Worm (Caenorhabditis elegans): ENCODE data around the gene lhfp-4.

The lhfp-4 gene

DNA sequence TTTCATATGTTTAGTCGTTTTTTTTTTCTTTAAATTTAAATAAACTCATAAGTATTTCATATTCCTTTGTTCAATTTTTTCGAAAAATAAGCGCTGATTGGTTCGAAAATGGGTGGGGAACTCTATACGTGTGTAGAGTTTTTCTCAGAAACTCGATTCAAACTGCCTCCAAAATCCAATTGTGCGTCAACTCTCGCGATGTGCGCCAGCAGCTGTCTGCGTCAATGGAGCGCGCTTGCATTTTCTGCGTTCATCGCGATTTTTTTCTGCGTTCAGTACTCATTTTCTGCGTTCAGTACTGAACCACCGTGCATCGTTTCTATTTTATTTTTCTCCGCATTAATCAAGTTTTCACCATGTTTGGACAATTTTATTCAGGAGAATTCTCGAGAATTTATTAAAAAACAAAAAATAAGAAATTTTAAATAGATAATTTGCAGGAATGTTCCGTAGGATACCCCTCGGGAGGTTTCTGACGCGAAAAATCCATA is 25.6 kb upstream of the lhfp-4 start, which contains the start of gene eelo-2 (continued):
- TF ChIP-seq elt-1 (tag; optimal IDR thresholded peaks at IDR 0.05) (peak; percentile 74), skn-1 (tag; optimal IDR thresholded peaks at IDR 0.05) (peak; percentile 44), alr-1 (tag; optimal IDR thresholded peaks at IDR 0.05) (no peak), ceh-82 (tag; optimal IDR thresholded peaks at IDR 0.05) (peak; percentile 95), crh-2 (tag; optimal IDR thresholded peaks at IDR 0.05) (peak; percentile 99), fos-1 (tag; optimal IDR thresholded peaks at IDR 0.05) (peak; percentile 98), mab-5 (tag; optimal IDR thresholded peaks at IDR 0.05) (peak; percentile 97), zag-1 (tag; optimal IDR thresholded peaks at IDR 0.05) (peak; percentile 95), F13H6.1 (tag; optimal IDR thresholded peaks at IDR 0.05) (peak; percentile 98), nhr-12 (tag; optimal IDR thresholded peaks at IDR 0.05) (peak; percentile 77), unc-39 (tag; optimal IDR thresholded peaks at IDR 0.05) (no peak), gmeb-1 (tag; optimal IDR thresholded peaks at IDR 0.05) (peak; percentile 100), lin-13 (GFP tag; optimal IDR thresholded peaks at IDR 0.05) (peak; percentile 98), ZK546.5 (tag; optimal IDR thresholded peaks at IDR 0.05) (peak; percentile 77), ztf-4 (tag; optimal IDR thresholded peaks at IDR 0.05) (peak; percentile 96), sma-9 (GFP tag; optimal IDR thresholded peaks at IDR 0.05) (peak; percentile 98), sma-9 (tag; optimal IDR thresholded peaks at IDR 0.05) (no peak), Y55F3AM.14 (GFP tag; optimal IDR thresholded peaks at IDR 0.05) (peak; percentile 83), elt-3 (tag; optimal IDR thresholded peaks at IDR 0.05) (no peak), ztf-11 (tag; optimal IDR thresholded peaks at IDR 0.05) (peak; percentile 62), lin-11 (tag; optimal IDR thresholded peaks at IDR 0.05) (peak; percentile 97), egl-27 (tag; optimal IDR thresholded peaks at IDR 0.05) (peak; percentile 98), nhr-11 (tag; optimal IDR thresholded peaks at IDR 0.05) (no peak)

DNA sequence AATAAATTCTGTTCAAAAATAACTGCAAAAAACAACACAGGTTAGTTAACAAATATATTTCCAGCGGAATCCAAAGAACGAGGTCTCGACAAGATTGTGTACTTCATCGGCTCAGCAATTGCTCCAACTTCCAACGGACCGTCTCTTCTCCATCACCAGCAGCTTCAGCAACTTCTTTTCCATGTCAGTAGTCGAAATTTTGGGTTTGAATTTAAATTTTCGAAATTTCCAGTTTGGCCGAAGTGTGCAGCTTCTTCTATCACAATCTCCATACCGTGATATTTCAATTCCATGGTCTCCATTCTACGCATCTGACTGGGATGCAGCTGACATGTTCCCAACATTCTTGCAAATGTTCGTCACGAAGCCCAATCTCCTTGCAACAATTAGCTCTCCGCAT is 21.9 kb upstream of the lhfp-4 start:
- no peak for TF ChIP-seq lin-13 (GFP tag; optimal IDR thresholded peaks at IDR 0.05)
- no peak for TF ChIP-seq elt-1 (tag; optimal IDR thresholded peaks at IDR 0.05)
- no peak for TF ChIP-seq nhr-6 (tag; optimal IDR thresholded peaks at IDR 0.05)
- no peak for TF ChIP-seq ceh-16 (tag; optimal IDR thresholded peaks at IDR 0.05)
- no peak for TF ChIP-seq sma-9 (GFP tag; optimal IDR thresholded peaks at IDR 0.05)
- no peak for TF ChIP-seq sma-9 (tag; optimal IDR thresholded peaks at IDR 0.05)
- no peak for TF ChIP-seq gmeb-1 (tag; optimal IDR thresholded peaks at IDR 0.05)
- no peak for TF ChIP-seq C34F6.9 (tag; optimal IDR thresholded peaks at IDR 0.05)
- no peak for TF ChIP-seq snpc-4 (tag; optimal IDR thresholded peaks at IDR 0.05)
- TF ChIP-seq Y55F3AM.14 (GFP tag; optimal IDR thresholded peaks at IDR 0.05) = no peak
- TF ChIP-seq ceh-82 (tag; optimal IDR thresholded peaks at IDR 0.05) = no peak
- no peak for TF ChIP-seq R02D3.7 (tag; optimal IDR thresholded peaks at IDR 0.05)
- no peak for TF ChIP-seq ama-1 (optimal IDR thresholded peaks at IDR 0.05)
- TF ChIP-seq elt-3 (tag; optimal IDR thresholded peaks at IDR 0.05) = no peak
- no peak for TF ChIP-seq zag-1 (tag; optimal IDR thresholded peaks at IDR 0.05)

DNA sequence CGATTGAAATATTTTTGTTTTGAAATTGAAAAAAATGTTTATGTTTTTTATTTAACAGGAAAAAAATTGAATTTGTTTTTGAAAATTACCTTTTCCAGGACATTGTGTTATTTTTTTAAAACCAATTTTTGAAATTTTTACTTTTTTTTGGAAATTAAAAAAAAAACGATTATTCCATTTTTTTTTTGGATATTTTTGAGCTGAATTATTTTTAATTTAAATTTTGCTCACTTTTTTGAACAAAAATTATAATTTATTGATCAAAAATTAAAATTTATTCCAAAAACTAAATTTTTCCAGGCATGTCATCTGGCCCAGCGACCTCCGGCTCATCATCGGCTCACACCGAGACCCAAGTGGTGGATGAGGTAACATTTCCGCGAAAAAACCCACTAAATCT is 20.4 kb upstream of the lhfp-4 start, which contains the start of gene gtf-2E1:
Gene gtf-2E1 (plus strand): TSS at position 301 of the 400 bp plus-strand sequence.
- TF ChIP-seq nhr-21 (tag; optimal IDR thresholded peaks at IDR 0.05) = no peak
- no peak for TF ChIP-seq nhr-12 (tag; optimal IDR thresholded peaks at IDR 0.05)
- TF ChIP-seq elt-3 (tag; optimal IDR thresholded peaks at IDR 0.05) = no peak
- no peak for TF ChIP-seq dmd-4 (tag; optimal IDR thresholded peaks at IDR 0.05)
- no peak for TF ChIP-seq blmp-1 (tag; optimal IDR thresholded peaks at IDR 0.05; ENCODE audit: insufficient read depth)
- TF ChIP-seq unc-39 (tag; optimal IDR thresholded peaks at IDR 0.05) = no peak
- no peak for TF ChIP-seq nhr-237 (tag; optimal IDR thresholded peaks at IDR 0.05)
- no peak for TF ChIP-seq ztf-4 (tag; optimal IDR thresholded peaks at IDR 0.05)
- no peak for TF ChIP-seq ztf-1 (GFP tag; conservative IDR thresholded peaks at IDR 0.05)

DNA sequence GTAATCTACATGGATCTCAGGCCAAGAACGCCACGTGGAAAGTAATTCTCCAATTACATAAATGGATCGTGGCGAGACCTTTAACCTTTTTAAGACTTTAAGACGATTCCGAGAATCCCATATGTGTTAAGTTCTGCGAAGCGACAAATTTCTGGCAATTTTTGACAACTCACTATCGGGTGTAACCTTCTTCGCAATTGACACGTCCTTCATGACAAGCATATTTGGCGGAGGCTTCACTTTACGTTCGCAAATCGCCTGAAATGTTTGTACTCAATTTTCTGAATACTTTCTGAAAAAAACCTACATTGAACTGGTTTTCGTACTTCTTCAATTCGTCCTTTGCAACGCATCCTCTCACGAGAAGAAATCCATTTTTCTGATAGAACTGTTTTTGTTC is 16.6 kb upstream of the lhfp-4 start:
- TF ChIP-seq R02D3.7 (tag; optimal IDR thresholded peaks at IDR 0.05) (no peak), ceh-16 (tag; optimal IDR thresholded peaks at IDR 0.05) (no peak), sma-9 (GFP tag; optimal IDR thresholded peaks at IDR 0.05) (no peak), sma-9 (tag; optimal IDR thresholded peaks at IDR 0.05) (no peak), elt-1 (tag; optimal IDR thresholded peaks at IDR 0.05) (no peak), nhr-129 (tag; optimal IDR thresholded peaks at IDR 0.05) (no peak), lsy-2 (tag; optimal IDR thresholded peaks at IDR 0.05) (no peak), ztf-1 (GFP tag; conservative IDR thresholded peaks at IDR 0.05) (no peak), blmp-1 (tag; optimal IDR thresholded peaks at IDR 0.05; ENCODE audit: insufficient read depth) (no peak), C34F6.9 (tag; optimal IDR thresholded peaks at IDR 0.05) (no peak), nhr-23 (tag; optimal IDR thresholded peaks at IDR 0.05) (no peak), nhr-12 (tag; optimal IDR thresholded peaks at IDR 0.05) (no peak), lin-13 (GFP tag; optimal IDR thresholded peaks at IDR 0.05) (no peak), ztf-4 (tag; optimal IDR thresholded peaks at IDR 0.05) (no peak), nhr-6 (tag; optimal IDR thresholded peaks at IDR 0.05) (no peak), crh-2 (tag; optimal IDR thresholded peaks at IDR 0.05) (no peak)
